Worm (Caenorhabditis elegans) whole organism, L3 larva: ENCODE measurements around the gene srd-50.
A peak's percentile ranks its signal among the peaks of the same experiment; 100 is the strongest.

Experiments used
- R02D3.7 ChIP-seq: fragments of 150-350 bp; optimal IDR thresholded peaks from 2 replicates; lab custom pipeline; 2014; ENCODE audit warnings: missing biosample characterization, missing genetic modification characterization
- ZK546.5 ChIP-seq: sonication (generic microtip); optimal IDR thresholded peaks from 2 replicates; lab custom pipeline; 2017; ENCODE audit warnings: missing biosample characterization, missing genetic modification characterization
- aly-2 ChIP-seq: fragments of 150-350 bp; optimal IDR thresholded peaks from 2 replicates; lab custom pipeline; 2014; ENCODE audit warnings: missing biosample characterization, missing genetic modification characterization
- ama-1 ChIP-seq: fragments of 150-350 bp; optimal IDR thresholded peaks from 2 replicates; lab custom pipeline; 2018
- ceh-16 ChIP-seq: sonication (generic microtip); optimal IDR thresholded peaks from 2 replicates; lab custom pipeline; 2017; ENCODE audit warnings: missing biosample characterization, missing genetic modification characterization
- ceh-28 ChIP-seq: fragments of 150-350 bp; optimal IDR thresholded peaks from 2 replicates; lab custom pipeline; 2014; ENCODE audit warnings: missing biosample characterization, missing genetic modification reagents, missing genetic modification characterization
- ceh-82 ChIP-seq: fragments of 150-350 bp; optimal IDR thresholded peaks from 2 replicates; lab custom pipeline; 2014; ENCODE audit warnings: missing biosample characterization, missing genetic modification characterization
- ceh-9 ChIP-seq: sonication (generic microtip); optimal IDR thresholded peaks from 2 replicates; lab custom pipeline; 2018; ENCODE audit warnings: missing biosample characterization, missing genetic modification characterization
- daf-12 ChIP-seq: fragments of 150-350 bp; optimal IDR thresholded peaks from 2 replicates; lab custom pipeline; 2014; ENCODE audit warnings: missing biosample characterization, missing genetic modification reagents, missing genetic modification characterization
- egl-27 ChIP-seq: sonication (generic microtip); optimal IDR thresholded peaks from 4 replicates; lab custom pipeline; 2017; ENCODE audit warnings: missing biosample characterization, missing genetic modification reagents, missing genetic modification characterization
- egl-5 ChIP-seq: fragments of 150-350 bp; optimal IDR thresholded peaks from 2 replicates; lab custom pipeline; 2017; ENCODE audit warnings: missing biosample characterization, missing genetic modification reagents, missing genetic modification characterization, inconsistent platforms
- elt-1 ChIP-seq: fragments of 150-350 bp; optimal IDR thresholded peaks from 2 replicates; lab custom pipeline; 2014; ENCODE audit warnings: missing biosample characterization, missing genetic modification characterization
- elt-2 ChIP-seq: sonication (generic microtip); optimal IDR thresholded peaks from 2 replicates; lab custom pipeline; 2016; ENCODE audit warnings: missing genetic modification reagents, mild to moderate bottlenecking, missing genetic modification characterization, missing compliant biosample characterization
- eor-1 ChIP-seq, 2 experiments: fragments of 150-350 bp; optimal IDR thresholded peaks; 2 replicates each; lab custom pipeline; 2014 to 2018; ENCODE audit warnings: missing biosample characterization in 2 of 2, missing genetic modification characterization in 2 of 2
- fos-1 ChIP-seq: fragments of 150-350 bp; optimal IDR thresholded peaks from 2 replicates; lab custom pipeline; 2014; ENCODE audit warnings: missing biosample characterization, missing genetic modification characterization
- hmg-11 ChIP-seq: sonication (generic microtip); optimal IDR thresholded peaks from 2 replicates; lab custom pipeline; 2016; ENCODE audit warnings: missing genetic modification characterization, missing compliant biosample characterization
- jun-1 ChIP-seq: fragments of 150-350 bp; optimal IDR thresholded peaks from 2 replicates; lab custom pipeline; 2014; ENCODE audit warnings: missing biosample characterization, missing genetic modification reagents, missing genetic modification characterization
- lin-15B ChIP-seq: fragments of 150-350 bp; optimal IDR thresholded peaks from 2 replicates; lab custom pipeline; 2014; ENCODE audit warnings: missing biosample characterization, missing genetic modification characterization
- lin-39 ChIP-seq: fragments of 150-350 bp; optimal IDR thresholded peaks from 2 replicates; lab custom pipeline; 2018; ENCODE audit warnings: missing biosample characterization, missing genetic modification reagents, missing genetic modification characterization
- lsy-12 ChIP-seq: sonication (generic microtip); optimal IDR thresholded peaks from 2 replicates; lab custom pipeline; 2016; ENCODE audit warnings: mild to moderate bottlenecking, missing genetic modification characterization, missing compliant biosample characterization
- mdl-1 ChIP-seq: fragments of 150-350 bp; optimal IDR thresholded peaks from 2 replicates; lab custom pipeline; 2014; ENCODE audit warnings: missing biosample characterization, missing genetic modification characterization
- nfya-1 ChIP-seq: sonication (generic microtip); optimal IDR thresholded peaks from 2 replicates; lab custom pipeline; 2017; ENCODE audit warnings: missing genetic modification characterization, mild to moderate bottlenecking, missing compliant biosample characterization, antibody characterized with exemption, moderate library complexity; ENCODE audit not compliant: insufficient read depth
- nhr-12 ChIP-seq: fragments of 150-350 bp; optimal IDR thresholded peaks from 2 replicates; lab custom pipeline; 2014; ENCODE audit warnings: missing biosample characterization, missing genetic modification characterization
- nhr-23 ChIP-seq: fragments of 150-350 bp; optimal IDR thresholded peaks from 2 replicates; lab custom pipeline; 2014; ENCODE audit warnings: missing biosample characterization, missing genetic modification reagents, missing genetic modification characterization
- nhr-237 ChIP-seq: fragments of 150-350 bp; optimal IDR thresholded peaks from 2 replicates; lab custom pipeline; 2014; ENCODE audit warnings: missing biosample characterization, missing genetic modification characterization
- nhr-25 ChIP-seq: sonication (generic microtip); optimal IDR thresholded peaks from 2 replicates; lab custom pipeline; 2017; ENCODE audit warnings: missing biosample characterization, missing genetic modification characterization
- nhr-28 ChIP-seq: fragments of 150-350 bp; optimal IDR thresholded peaks from 2 replicates; lab custom pipeline; 2014; ENCODE audit warnings: missing biosample characterization, missing genetic modification characterization
- nhr-43 ChIP-seq: sonication (generic microtip); optimal IDR thresholded peaks from 2 replicates; lab custom pipeline; 2016; ENCODE audit warnings: mild to moderate bottlenecking, missing genetic modification characterization, missing compliant biosample characterization; ENCODE audit not compliant: poor library complexity, severe bottlenecking
- nhr-67 ChIP-seq: fragments of 150-350 bp; optimal IDR thresholded peaks from 2 replicates; lab custom pipeline; 2014; ENCODE audit warnings: missing biosample characterization, missing genetic modification characterization
- pha-4 ChIP-seq: fragments of 150-350 bp; optimal IDR thresholded peaks from 2 replicates; lab custom pipeline; 2014; ENCODE audit warnings: missing biosample characterization, missing genetic modification reagents, missing genetic modification characterization
- pqm-1 ChIP-seq: fragments of 150-350 bp; optimal IDR thresholded peaks from 2 replicates; lab custom pipeline; 2017; ENCODE audit warnings: missing biosample characterization, missing genetic modification characterization, inconsistent platforms
- skn-1 ChIP-seq: fragments of 150-350 bp; optimal IDR thresholded peaks from 2 replicates; lab custom pipeline; 2014; ENCODE audit warnings: missing biosample characterization, missing genetic modification characterization
- tbx-2 ChIP-seq: sonication (generic microtip); optimal IDR thresholded peaks from 2 replicates; lab custom pipeline; 2016; ENCODE audit warnings: mild to moderate bottlenecking, missing genetic modification characterization, missing compliant biosample characterization
- unc-39 ChIP-seq: sonication (generic microtip); optimal IDR thresholded peaks from 4 replicates; lab custom pipeline; 2017; ENCODE audit warnings: missing biosample characterization, missing genetic modification characterization
- unc-62 ChIP-seq: fragments of 150-350 bp; sonication (generic microtip); optimal IDR thresholded peaks from 4 replicates; lab custom pipeline; 2014; ENCODE audit warnings: missing biosample characterization, missing genetic modification reagents, missing genetic modification characterization
- ztf-11 ChIP-seq: fragments of 150-350 bp; optimal IDR thresholded peaks from 2 replicates; lab custom pipeline; 2014; ENCODE audit warnings: missing biosample characterization, missing genetic modification characterization

srd-50 gene

DNA sequence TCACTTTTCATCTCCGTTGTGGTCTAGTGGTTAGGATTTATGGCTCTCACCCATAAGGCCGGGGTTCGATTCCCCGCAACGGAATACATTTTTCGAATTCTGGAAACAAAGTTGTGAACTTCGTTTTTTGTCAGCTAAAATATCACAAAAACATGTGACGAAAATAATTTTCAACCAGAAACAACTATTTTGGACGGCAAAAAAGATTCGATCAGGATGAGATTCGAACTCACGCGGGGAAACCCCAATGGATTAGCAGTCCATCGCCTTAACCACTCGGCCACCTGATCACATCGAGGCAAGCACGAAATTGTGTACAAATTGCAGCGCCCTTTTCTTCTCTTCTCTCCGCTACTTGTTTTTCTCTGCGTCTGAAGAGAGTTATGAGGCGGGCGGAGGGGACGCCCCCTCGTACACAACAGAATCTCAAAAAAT, 32.9 kb downstream of the srd-50 start:
- TF ChIP-seq nfya-1 (tag; lab: Kevin White, UChicago) (peak; percentile 67), pha-4 (tag; lab: Kevin White, UChicago) (peak; percentile 17), nhr-43 (tag; lab: Kevin White, UChicago) (peak; percentile 25), lin-39 (tag; lab: Kevin White, UChicago) (peak; percentile 11), elt-2 (tag; lab: Kevin White, UChicago) (peak; percentile 62), hmg-11 (tag; lab: Kevin White, UChicago) (peak; percentile 88), lsy-12 (tag; lab: Kevin White, UChicago) (peak; percentile 84), lin-15B (tag; lab: Kevin White, UChicago) (peak; percentile 2), egl-5 (tag; lab: Kevin White, UChicago) (peak; percentile 39), nhr-25 (tag; lab: Kevin White, UChicago) (peak; percentile 11), tbx-2 (peak; percentile 68), skn-1 (peak; percentile 71), nhr-23 (tag; lab: Kevin White, UChicago) (peak; percentile 52), ceh-82 (tag; lab: Kevin White, UChicago) (peak; percentile 18)

ce11 chrX:13446418-13446817, 35.2 kb downstream of the srd-50 start, which contains the start of gene set-8:
Gene set-8, plus strand, starts transcription at chrX:13446718.
- TF ChIP-seq elt-1 (tag; lab: Kevin White, UChicago) = no peak
- no peak for TF ChIP-seq nfya-1 (tag; lab: Kevin White, UChicago)
- TF ChIP-seq jun-1 (tag; lab: Kevin White, UChicago) = no peak

ce11 chrX:13444267-13444666, 37.3 kb downstream of the srd-50 start:
- TF ChIP-seq ceh-28 (tag; lab: Kevin White, UChicago) (no peak), mdl-1 (tag; lab: Kevin White, UChicago) (no peak), ceh-16 (tag; lab: Kevin White, UChicago) (no peak), fos-1 (tag; lab: Kevin White, UChicago) (no peak), nhr-23 (tag; lab: Kevin White, UChicago) (no peak), pha-4 (tag; lab: Kevin White, UChicago) (no peak)

- TF ChIP-seq nhr-12 (no peak), eor-1 (tag; optimal IDR thresholded peaks at IDR 0.05; lab: Kevin White, UChicago) (no peak), fos-1 (tag; lab: Kevin White, UChicago) (no peak), ztf-11 (tag; lab: Kevin White, UChicago) (no peak), lin-39 (tag; lab: Kevin White, UChicago) (no peak), mdl-1 (tag; lab: Kevin White, UChicago) (no peak), pqm-1 (no peak), ZK546.5 (no peak), unc-62 (no peak), egl-27 (tag; lab: Kevin White, UChicago) (no peak), nhr-67 (tag; lab: Kevin White, UChicago) (no peak), nhr-28 (tag; lab: Kevin White, UChicago) (no peak), elt-2 (tag; lab: Kevin White, UChicago) (no peak), nhr-25 (tag; lab: Kevin White, UChicago) (no peak), ceh-9 (no peak), hmg-11 (tag; lab: Kevin White, UChicago) (no peak)
- TF ChIP-seq, all 47 proteins: peak for 0
Measured at ce11 chrX:13443283-13443682, 38.3 kb downstream of the srd-50 start.

DNA sequence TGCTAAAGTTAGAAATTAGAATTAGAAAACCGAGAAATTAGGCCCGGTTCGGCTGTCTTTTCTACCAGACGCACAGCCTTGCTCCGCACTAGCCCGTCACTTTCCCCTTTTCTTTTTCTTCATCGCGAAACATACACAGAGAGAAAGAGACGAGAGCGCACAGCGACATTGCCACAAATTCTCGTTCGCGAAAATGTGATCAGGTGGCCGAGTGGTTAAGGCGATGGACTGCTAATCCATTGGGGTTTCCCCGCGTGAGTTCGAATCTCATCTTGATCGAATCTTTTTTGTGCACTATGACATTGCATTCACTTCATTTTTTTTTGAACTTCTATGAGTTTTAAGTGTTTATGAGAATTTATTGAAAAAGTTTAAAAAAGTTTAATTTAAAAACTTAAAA, 39.2 kb downstream of the srd-50 start:
- TF ChIP-seq pqm-1 = no peak
- no peak for TF ChIP-seq nhr-237 (tag; lab: Kevin White, UChicago)
- TF ChIP-seq lin-39 (tag; lab: Kevin White, UChicago) = peak; percentile 33
- TF ChIP-seq lsy-12 (tag; lab: Kevin White, UChicago) = peak; percentile 44
- TF ChIP-seq pha-4 (tag; lab: Kevin White, UChicago) = peak; percentile 54
- peak; percentile 44 for TF ChIP-seq ceh-82 (tag; lab: Kevin White, UChicago)
- TF ChIP-seq mdl-1 (tag; lab: Kevin White, UChicago) = no peak
- peak; percentile 23 for TF ChIP-seq elt-2 (tag; lab: Kevin White, UChicago)
- no peak for TF ChIP-seq unc-39
- TF ChIP-seq ceh-9 = no peak
- TF ChIP-seq aly-2 (tag; lab: Kevin White, UChicago) = no peak
- TF ChIP-seq nhr-25 (tag; lab: Kevin White, UChicago) = no peak
- TF ChIP-seq nhr-43 (tag; lab: Kevin White, UChicago) = peak; percentile 17
- TF ChIP-seq R02D3.7 (tag; lab: Kevin White, UChicago) = no peak
- TF ChIP-seq nhr-23 (tag; lab: Kevin White, UChicago) = peak; percentile 27
- TF ChIP-seq nhr-12 = no peak
- peak; percentile 26 for TF ChIP-seq hmg-11 (tag; lab: Kevin White, UChicago)
- no peak for TF ChIP-seq nhr-67 (tag; lab: Kevin White, UChicago)
- TF ChIP-seq daf-12 (tag; lab: Kevin White, UChicago) = no peak
- TF ChIP-seq tbx-2 = peak; percentile 44
- TF ChIP-seq ceh-28 (tag; lab: Kevin White, UChicago) = peak; percentile 21
- TF ChIP-seq ceh-16 (tag; lab: Kevin White, UChicago) = no peak
- TF ChIP-seq egl-27 (tag; lab: Kevin White, UChicago) = no peak
- no peak for TF ChIP-seq ama-1 (lab: Kevin White, UChicago)
- TF ChIP-seq skn-1 = peak; percentile 15
- TF ChIP-seq, all 47 proteins: peak for 11
